Fruit fly (Drosophila melanogaster) whole organism, wandering third instar larva: Measurements from ENCODE around the gene CG33490.
A peak's percentile ranks its signal among the peaks of the same experiment; 100 is the strongest.

Source experiments
- Abd-B ChIP-seq: fragments of >200 bp; optimal IDR thresholded peaks from 2 replicates; lab custom pipeline; 2017; ENCODE audit warnings: missing biosample characterization, missing genetic modification characterization
- CG9705 ChIP-seq: fragments of 200-800 bp; sonication (Bioruptor generic); optimal IDR thresholded peaks from 2 replicates; lab custom pipeline; 2018; ENCODE audit warnings: missing biosample characterization, mild to moderate bottlenecking, missing genetic modification characterization
- Dfd ChIP-seq: fragments of >200 bp; optimal IDR thresholded peaks from 2 replicates; lab custom pipeline; 2017; ENCODE audit warnings: missing biosample characterization, missing genetic modification characterization
- Dif ChIP-seq: fragments of 200-275, 200-300 bp; sonication (Bioruptor generic); optimal IDR thresholded peaks from 2 replicates; lab custom pipeline; 2018; ENCODE audit warnings: missing biosample characterization, missing genetic modification characterization; ENCODE audit not compliant: partially characterized antibody
- GATAd ChIP-seq: sonication (Bioruptor generic); optimal IDR thresholded peaks from 2 replicates; lab custom pipeline; 2016; ENCODE audit warnings: missing biosample characterization, missing genetic modification characterization
- HLH106 ChIP-seq: fragments of 200-800 bp; optimal IDR thresholded peaks from 3 replicates; lab custom pipeline; 2019; ENCODE audit warnings: missing biosample characterization, mild to moderate bottlenecking, missing genetic modification characterization, moderate library complexity
- Hnf4 ChIP-seq: fragments of 200-800 bp; sonication (Bioruptor generic); optimal IDR thresholded peaks from 2 replicates; lab custom pipeline; 2016; ENCODE audit warnings: missing biosample characterization, mild to moderate bottlenecking, missing genetic modification characterization
- Hr83 ChIP-seq: fragments of 200-300 bp; sonication (Bioruptor generic); optimal IDR thresholded peaks from 2 replicates; lab custom pipeline; 2016; ENCODE audit warnings: missing biosample characterization, mild to moderate bottlenecking, missing genetic modification characterization, moderate library complexity; ENCODE audit not compliant: poor library complexity, severe bottlenecking
- Jra ChIP-seq: sonication (Bioruptor generic); optimal IDR thresholded peaks from 2 replicates; lab custom pipeline; 2016; ENCODE audit warnings: missing biosample characterization, missing genetic modification characterization
- Mio ChIP-seq: sonication (Bioruptor generic); optimal IDR thresholded peaks from 2 replicates; lab custom pipeline; 2016; ENCODE audit warnings: missing biosample characterization, missing genetic modification characterization
- Myc ChIP-seq: fragments of >200 bp; optimal IDR thresholded peaks from 2 replicates; lab custom pipeline; 2017
- N ChIP-seq: fragments of >200 bp; optimal IDR thresholded peaks from 2 replicates; lab custom pipeline; 2018; ENCODE audit warnings: missing biosample characterization, missing external identifiers, missing genetic modification characterization
- OdsH ChIP-seq: fragments of 200-800 bp; sonication (Bioruptor generic); optimal IDR thresholded peaks from 2 replicates; lab custom pipeline; 2016; ENCODE audit warnings: missing biosample characterization, mild to moderate bottlenecking, missing genetic modification characterization
- Rel ChIP-seq, 2 experiments: fragments of 200-800 bp; sonication (Bioruptor generic) in 1 of 2; optimal IDR thresholded peaks; 2 replicates in 1 of 2; 3 replicates in 1 of 2; lab custom pipeline; 2016 to 2019; ENCODE audit warnings: mild to moderate bottlenecking in 2 of 2, missing biosample characterization in 2 of 2, missing genetic modification characterization in 2 of 2, moderate library complexity in 1 of 2
- Sp1 ChIP-seq: fragments of 200-800 bp; sonication (Bioruptor generic); optimal IDR thresholded peaks from 3 replicates; lab custom pipeline; 2019; ENCODE audit warnings: missing biosample characterization, mild to moderate bottlenecking, missing genetic modification characterization, moderate library complexity
- Vsx2 ChIP-seq: fragments of 200-300, 225-300 bp; sonication (Bioruptor generic); optimal IDR thresholded peaks from 2 replicates; lab custom pipeline; 2018; ENCODE audit warnings: missing biosample characterization, missing genetic modification characterization; ENCODE audit not compliant: partially characterized antibody
- br ChIP-seq: fragments of 200-800 bp; sonication (Bioruptor generic); optimal IDR thresholded peaks from 2 replicates; lab custom pipeline; 2016; ENCODE audit warnings: missing biosample characterization, missing genetic modification characterization
- brk ChIP-seq: fragments of 200-800 bp; sonication (Bioruptor generic); optimal IDR thresholded peaks from 2 replicates; lab custom pipeline; 2016; ENCODE audit warnings: missing biosample characterization, mild to moderate bottlenecking, missing genetic modification characterization
- dl ChIP-seq, 2 experiments: fragments of 175-275, 200-275 bp in 1 of 2; fragments of 200-275 bp in 1 of 2; sonication (Bioruptor generic); optimal IDR thresholded peaks; lab custom pipeline; 2018; ENCODE audit warnings: mild to moderate bottlenecking in 2 of 2, missing biosample characterization in 2 of 2, missing genetic modification characterization in 2 of 2, moderate library complexity in 2 of 2; ENCODE audit not compliant: partially characterized antibody in 2 of 2, insufficient read depth in 1 of 2
- dmrt93B ChIP-seq: fragments of 200-800 bp; sonication (Bioruptor generic); optimal IDR thresholded peaks from 2 replicates; lab custom pipeline; 2018; ENCODE audit warnings: missing biosample characterization, mild to moderate bottlenecking, missing genetic modification characterization
- dsf ChIP-seq: sonication (Bioruptor generic); optimal IDR thresholded peaks from 2 replicates; lab custom pipeline; 2016; ENCODE audit warnings: missing biosample characterization, missing genetic modification characterization, borderline replicate concordance
- foxo ChIP-seq, 2 experiments: fragments of 200-800 bp; sonication (Bioruptor generic); optimal IDR thresholded peaks; 2 replicates in 1 of 2; 3 replicates in 1 of 2; lab custom pipeline; 2016 to 2017; ENCODE audit warnings: missing biosample characterization in 2 of 2, missing genetic modification characterization in 2 of 2
- fru ChIP-seq: fragments of 200-800 bp; sonication (Bioruptor generic); optimal IDR thresholded peaks from 3 replicates; lab custom pipeline; 2016; ENCODE audit warnings: missing biosample characterization, mild to moderate bottlenecking, missing genetic modification characterization
- h ChIP-seq: fragments of 200-800 bp; sonication (Bioruptor generic); optimal IDR thresholded peaks from 3 replicates; lab custom pipeline; 2016; ENCODE audit warnings: missing biosample characterization, mild to moderate bottlenecking, missing genetic modification characterization
- jim ChIP-seq: fragments of 175-275, 200-325 bp; sonication (Bioruptor generic); optimal IDR thresholded peaks from 2 replicates; lab custom pipeline; 2016; ENCODE audit warnings: missing biosample characterization, mild to moderate bottlenecking, missing genetic modification characterization
- lola ChIP-seq: fragments of >200 bp; optimal IDR thresholded peaks from 2 replicates; lab custom pipeline; 2017; ENCODE audit warnings: missing biosample characterization, missing genetic modification characterization
- pan ChIP-seq: fragments of >200 bp; optimal IDR thresholded peaks from 2 replicates; lab custom pipeline; 2017
- psq ChIP-seq: fragments of 200-800 bp; sonication (Bioruptor generic); optimal IDR thresholded peaks from 3 replicates; lab custom pipeline; 2017; ENCODE audit warnings: missing biosample characterization, mild to moderate bottlenecking, missing genetic modification characterization, moderate library complexity
- rgr ChIP-seq: fragments of 200-800 bp; sonication (Bioruptor generic); optimal IDR thresholded peaks from 3 replicates; lab custom pipeline; 2016; ENCODE audit warnings: missing biosample characterization, mild to moderate bottlenecking, missing genetic modification characterization
- sage ChIP-seq: fragments of 200-800 bp; sonication (Bioruptor generic); optimal IDR thresholded peaks from 2 replicates; lab custom pipeline; 2016; ENCODE audit warnings: missing biosample characterization, mild to moderate bottlenecking, missing genetic modification characterization
- sv ChIP-seq: fragments of 200-800 bp; sonication (Bioruptor generic); optimal IDR thresholded peaks from 3 replicates; lab custom pipeline; 2016; ENCODE audit warnings: missing biosample characterization, missing genetic modification characterization
- tai ChIP-seq: sonication (Bioruptor generic); optimal IDR thresholded peaks from 2 replicates; lab custom pipeline; 2016; ENCODE audit warnings: missing biosample characterization, missing genetic modification characterization

The CG33490 gene

dm6 chr3L:11542437-11542836 is 32.0 kb downstream of the CG33490 start:
- TF ChIP-seq N (GFP tag; lab: Kevin White, UChicago) (no peak), Mio (GFP tag; lab: Kevin White, UChicago) (no peak), Dfd (GFP tag; lab: Kevin White, UChicago) (peak; percentile 94), GATAd (GFP tag; lab: Kevin White, UChicago) (no peak)

dm6 chr3L:11540330-11540702 is 34.1 kb downstream of the CG33490 start:
- no peak for TF ChIP-seq Mio (GFP tag; lab: Kevin White, UChicago)

DNA sequence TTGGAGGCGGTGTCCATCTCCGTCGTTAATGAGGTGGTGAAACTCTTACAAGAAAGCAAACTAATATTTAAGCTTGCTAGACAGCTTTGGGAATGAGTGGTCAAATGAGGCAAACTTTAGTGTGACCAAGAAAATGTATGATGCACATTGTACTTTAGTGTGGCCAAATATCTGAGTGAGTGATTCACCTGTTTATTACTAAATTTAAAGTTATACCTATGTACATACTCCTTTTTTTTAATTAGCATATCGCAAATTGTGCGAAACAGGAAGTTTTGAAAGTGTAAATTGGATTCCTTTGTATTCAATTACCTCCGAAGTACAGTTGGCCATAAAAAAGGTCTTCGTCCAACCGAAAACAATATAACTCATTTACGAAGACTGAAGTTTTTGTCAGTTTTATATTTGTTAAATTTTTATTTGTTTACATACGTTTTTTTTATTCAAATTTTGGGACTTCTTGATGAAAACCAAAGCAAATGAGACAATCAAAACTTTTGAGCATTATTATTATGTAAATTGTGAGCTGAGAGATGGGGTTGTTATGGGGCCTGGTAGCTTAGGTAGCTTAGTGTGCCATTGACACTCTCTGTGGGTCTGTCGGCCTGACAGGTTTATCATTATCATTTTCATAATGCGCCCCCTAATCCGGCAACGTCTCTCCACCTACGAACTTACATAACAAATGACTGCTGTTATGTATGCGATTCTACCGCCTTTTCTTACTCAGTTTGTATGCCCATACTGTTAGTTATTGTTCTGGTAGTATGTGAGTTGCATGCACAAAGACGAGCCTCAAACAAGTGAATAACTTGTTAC is 34.7 kb downstream of the CG33490 start:
- no peak for TF ChIP-seq jim (GFP tag; lab: Kevin White, UChicago)
- no peak for TF ChIP-seq Jra (GFP tag; lab: Kevin White, UChicago)
- TF ChIP-seq Hnf4 (GFP tag; lab: Kevin White, UChicago): no peak
- TF ChIP-seq Dif (GFP tag; lab: Kevin White, UChicago): no peak
- no peak for TF ChIP-seq Rel (GFP tag; optimal IDR thresholded peaks at IDR 0.05; lab: Kevin White, UChicago)
- no peak for TF ChIP-seq Rel (tag; optimal IDR thresholded peaks at IDR 0.05; lab: Kevin White, UChicago)
- no peak for TF ChIP-seq rgr (GFP tag; lab: Kevin White, UChicago)
- no peak for TF ChIP-seq br (GFP tag; lab: Kevin White, UChicago)
- no peak for TF ChIP-seq dl (GFP tag; optimal IDR thresholded peaks at IDR 0.05; lab: Kevin White, UChicago; ENCODE audit: insufficient read depth in 1 of 2, partially characterized antibody in 2 of 2)
- TF ChIP-seq foxo (GFP tag; optimal IDR thresholded peaks at IDR 0.05; lab: Kevin White, UChicago): no peak
- TF ChIP-seq Hr83: no peak

DNA sequence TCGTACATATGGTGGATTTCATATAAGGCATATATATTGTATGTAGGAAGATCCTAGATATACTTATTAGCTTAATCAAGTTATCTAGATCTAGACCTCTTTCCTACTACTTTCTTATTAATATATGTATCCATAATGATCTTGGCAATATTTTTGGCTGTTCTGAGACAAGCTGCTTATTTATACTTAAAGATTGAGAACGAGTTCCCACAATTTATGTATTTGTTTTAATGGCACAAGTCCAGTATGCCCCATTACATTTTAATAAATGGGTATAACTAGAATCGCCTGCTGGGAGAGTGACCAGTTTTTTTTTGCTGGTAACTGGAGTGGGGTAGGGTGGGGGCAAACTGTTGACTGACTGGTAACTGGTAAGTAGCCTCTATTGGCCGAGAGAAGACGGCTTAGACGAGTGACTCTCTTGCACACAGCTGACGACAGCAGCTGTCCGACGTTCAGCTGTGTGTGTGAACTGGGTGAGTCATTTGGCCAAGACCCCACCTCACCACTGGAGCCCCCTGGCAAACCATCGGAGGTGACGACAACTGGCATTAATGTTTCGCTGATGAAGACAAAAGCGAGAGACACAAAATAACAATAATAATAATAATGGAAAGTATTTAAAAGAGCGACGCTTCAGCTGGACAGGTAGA is 37.6 kb downstream of the CG33490 start:
- peak; percentile 4 for TF ChIP-seq Jra (GFP tag; lab: Kevin White, UChicago)
- TF ChIP-seq Mio (GFP tag; lab: Kevin White, UChicago): no peak

dm6 chr3L:11536132-11536531 is 38.3 kb downstream of the CG33490 start:
- no peak for TF ChIP-seq CG9705 (GFP tag; lab: Kevin White, UChicago)
- peak in 1 of 2 experiments; percentile 21 for TF ChIP-seq foxo (GFP tag; optimal IDR thresholded peaks at IDR 0.05; lab: Kevin White, UChicago)
- no peak for TF ChIP-seq lola (GFP tag; lab: Kevin White, UChicago)
- TF ChIP-seq h (GFP tag; lab: Kevin White, UChicago): peak; percentile 36
- TF ChIP-seq HLH106 (tag; lab: Kevin White, UChicago): peak; percentile 19
- no peak for TF ChIP-seq dl (GFP tag; optimal IDR thresholded peaks at IDR 0.05; lab: Kevin White, UChicago; ENCODE audit: insufficient read depth in 1 of 2, partially characterized antibody in 2 of 2)
- TF ChIP-seq pan (lab: Kevin White, UChicago): no peak
- no peak for TF ChIP-seq Vsx2 (GFP tag; lab: Kevin White, UChicago)
- TF ChIP-seq fru (GFP tag; lab: Kevin White, UChicago): no peak

DNA sequence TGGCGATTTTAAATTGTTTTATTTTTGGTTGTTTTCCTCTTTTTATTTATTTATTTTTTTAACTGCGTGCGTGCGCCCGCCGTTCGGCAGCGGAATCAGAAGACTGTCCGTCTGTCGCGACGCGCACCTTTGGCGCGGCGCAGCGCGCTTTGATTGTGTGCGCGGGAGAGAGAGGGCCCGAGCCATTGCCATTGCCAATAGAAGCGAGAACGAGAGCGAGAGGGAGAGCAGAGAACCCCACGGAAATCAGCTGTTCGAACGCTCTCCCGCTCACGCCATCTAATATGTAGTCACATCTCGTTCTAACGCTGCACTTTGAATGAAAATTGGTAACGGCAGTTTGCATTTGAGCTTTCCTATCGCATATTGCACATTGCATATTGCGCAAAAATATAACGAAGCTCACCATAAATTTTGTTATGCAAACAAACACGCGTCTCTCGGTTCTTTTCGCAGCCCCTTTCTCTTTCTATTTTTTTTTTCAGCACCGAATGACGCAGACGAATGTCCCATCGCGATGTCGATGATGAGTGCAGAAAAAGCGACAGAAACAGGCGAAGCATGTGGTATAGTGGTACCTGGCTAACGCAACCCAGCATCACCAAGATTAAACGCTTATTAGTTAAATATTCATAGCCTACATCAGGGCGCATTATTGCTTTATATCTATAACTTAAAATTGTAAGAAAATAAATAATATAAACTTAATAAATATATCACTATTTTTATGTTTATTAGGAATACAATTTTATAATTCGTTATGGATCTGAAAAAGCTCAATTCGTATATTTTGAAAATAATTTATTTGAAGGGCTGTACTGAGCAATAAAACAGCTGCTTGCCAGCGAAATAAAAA is 39.8 kb downstream of the CG33490 start:
- no peak for TF ChIP-seq Myc (lab: Kevin White, UChicago)
- peak; percentile 50 for TF ChIP-seq Vsx2 (GFP tag; lab: Kevin White, UChicago)
- TF ChIP-seq tai (GFP tag; lab: Kevin White, UChicago): no peak
- TF ChIP-seq Abd-B (GFP tag; lab: Kevin White, UChicago): no peak
- peak in 1 of 2 experiments; percentile 15 for TF ChIP-seq foxo (GFP tag; optimal IDR thresholded peaks at IDR 0.05; lab: Kevin White, UChicago)
- TF ChIP-seq rgr (GFP tag; lab: Kevin White, UChicago): peak; percentile 39
- no peak for TF ChIP-seq sv (GFP tag; lab: Kevin White, UChicago)
- TF ChIP-seq psq (GFP tag; lab: Kevin White, UChicago): peak; percentile 30
- TF ChIP-seq HLH106 (tag; lab: Kevin White, UChicago): peak; percentile 31
- TF ChIP-seq lola (GFP tag; lab: Kevin White, UChicago): no peak
- peak; percentile 92 for TF ChIP-seq Dif (GFP tag; lab: Kevin White, UChicago)
- peak; percentile 42 for TF ChIP-seq h (GFP tag; lab: Kevin White, UChicago)
- no peak for TF ChIP-seq fru (GFP tag; lab: Kevin White, UChicago)
- peak; percentile 8 for TF ChIP-seq Hr83
- TF ChIP-seq dmrt93B: no peak
- TF ChIP-seq dsf: no peak
- no peak for TF ChIP-seq brk (GFP tag; lab: Kevin White, UChicago)
- TF ChIP-seq Sp1: peak; percentile 4
- TF ChIP-seq Rel (GFP tag; optimal IDR thresholded peaks at IDR 0.05; lab: Kevin White, UChicago): no peak
- peak; percentile 34 for TF ChIP-seq Rel (tag; optimal IDR thresholded peaks at IDR 0.05; lab: Kevin White, UChicago)
- peak; percentile 34 for TF ChIP-seq OdsH
- peak; percentile 18 for TF ChIP-seq N (GFP tag; lab: Kevin White, UChicago)
- TF ChIP-seq GATAd (GFP tag; lab: Kevin White, UChicago): no peak
- TF ChIP-seq sage (GFP tag; lab: Kevin White, UChicago): no peak
